Fruit fly (Drosophila melanogaster) whole organism: Measurements from ENCODE around the gene Tps1.

ENCODE experiments used
- CG8478 ChIP-seq: fragments of >200 bp; optimal IDR thresholded peaks from 2 replicates; lab custom pipeline; 2018; ENCODE audit warnings: inconsistent platforms
- EcR ChIP-seq, 2 experiments: fragments of >200 bp; optimal IDR thresholded peaks; 2 replicates each; lab custom pipeline; 2017; ENCODE audit warnings: missing biosample characterization in 2 of 2, missing genetic modification characterization in 2 of 2, missing genetic modification reagents in 2 of 2
- pan ChIP-seq: fragments of >200 bp; optimal IDR thresholded peaks from 2 replicates; lab custom pipeline; 2017
- psq ChIP-seq: fragments of >200 bp; optimal IDR thresholded peaks from 2 replicates; lab custom pipeline; 2017

- no peak for TF ChIP-seq psq (lab: Kevin White, UChicago)
- TF ChIP-seq CG8478 (lab: Kevin White, UChicago): no peak
- TF ChIP-seq pan (lab: Kevin White, UChicago): no peak
- no peak for TF ChIP-seq EcR (GFP tag; optimal IDR thresholded peaks at IDR 0.05; lab: Kevin White, UChicago)
Observed at dm6 chr2L:4400653-4401052, 12.5 kb downstream of the Tps1 start, which contains the start of gene CG33003.
